Worm (Caenorhabditis elegans): ENCODE results near the gene arx-6.
A peak's percentile ranks its signal among the peaks of the same experiment; 100 is the strongest.

The arx-6 gene

DNA sequence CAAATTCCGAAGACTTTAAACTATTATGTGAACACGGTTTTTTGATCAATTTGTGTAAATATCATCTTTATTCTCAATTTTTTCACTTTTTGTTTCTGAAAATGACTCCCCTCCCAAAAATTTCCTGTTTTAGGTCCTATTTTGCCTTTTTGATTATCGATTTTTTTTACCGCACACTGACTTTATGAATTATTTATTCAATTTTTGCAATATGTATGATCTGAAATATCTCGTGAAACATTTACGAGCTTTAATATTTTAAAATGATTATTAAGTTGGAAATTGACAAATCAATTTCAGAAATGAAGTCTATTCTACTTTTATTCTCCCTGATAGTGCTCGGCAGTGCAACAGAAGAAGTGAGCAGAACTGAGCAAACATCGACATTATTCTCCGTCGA is 987 bp downstream of the arx-6 start, which contains the start of gene C35D10.1:
TSS of gene C35D10.1 (plus strand) at position 301 of the 400 bp plus-strand sequence.
- TF ChIP-seq nhr-84 (tag; optimal IDR thresholded peaks at IDR 0.05) (no peak), hpl-2 (GFP tag; optimal IDR thresholded peaks at IDR 0.05) (no peak), ceh-90 (tag; optimal IDR thresholded peaks at IDR 0.05) (no peak), C04F5.9 (tag; optimal IDR thresholded peaks at IDR 0.05) (no peak), ama-1 (optimal IDR thresholded peaks at IDR 0.05) (no peak), dpl-1 (GFP tag; optimal IDR thresholded peaks at IDR 0.05) (no peak), ces-1 (GFP tag; optimal IDR thresholded peaks at IDR 0.05) (no peak), efl-1 (optimal IDR thresholded peaks at IDR 0.05) (no peak), efl-1 (GFP tag; optimal IDR thresholded peaks at IDR 0.05 in 1 of 2) (peak in 1 of 2 experiments; percentile 74)

- TF ChIP-seq efl-1 (optimal IDR thresholded peaks at IDR 0.05): no peak
- peak in 1 of 2 experiments; percentile 70 for TF ChIP-seq efl-1 (GFP tag; optimal IDR thresholded peaks at IDR 0.05 in 1 of 2)
- TF ChIP-seq unc-62 (GFP tag; optimal IDR thresholded peaks at IDR 0.05): no peak
- peak; percentile 55 for TF ChIP-seq elt-2 (tag; optimal IDR thresholded peaks at IDR 0.05)
- TF ChIP-seq dsc-1 (tag; optimal IDR thresholded peaks at IDR 0.05): no peak
- no peak for TF ChIP-seq lin-35 (GFP tag; optimal IDR thresholded peaks at IDR 0.05)
Measured at ce11 chrIII:4881955-4882354, 3.5 kb downstream of the arx-6 start.

ce11 chrIII:4883429-4883828 is 5.0 kb downstream of the arx-6 start, which contains the start of gene clec-5:
Gene clec-5, minus strand, starts transcription at chrIII:4883606.
- TF ChIP-seq aha-1 (tag; optimal IDR thresholded peaks at IDR 0.05) (no peak), lin-13 (GFP tag; optimal IDR thresholded peaks at IDR 0.05) (no peak), elt-2 (tag; optimal IDR thresholded peaks at IDR 0.05) (peak; percentile 40), alr-1 (tag; optimal IDR thresholded peaks at IDR 0.05; ENCODE audit: borderline replicate concordance) (no peak), dpl-1 (GFP tag; optimal IDR thresholded peaks at IDR 0.05) (no peak), F16B12.6 (tag; optimal IDR thresholded peaks at IDR 0.05) (no peak), lin-39 (tag; optimal IDR thresholded peaks at IDR 0.05) (no peak), swsn-7 (tag; optimal IDR thresholded peaks at IDR 0.05) (no peak), dsc-1 (tag; optimal IDR thresholded peaks at IDR 0.05) (no peak), jun-1 (tag; optimal IDR thresholded peaks at IDR 0.05) (peak; percentile 29), nhr-28 (tag; optimal IDR thresholded peaks at IDR 0.05) (no peak), snpc-4 (tag; optimal IDR thresholded peaks at IDR 0.05) (no peak), ama-1 (optimal IDR thresholded peaks at IDR 0.05) (no peak), unc-30 (tag; optimal IDR thresholded peaks at IDR 0.05) (no peak)

DNA sequence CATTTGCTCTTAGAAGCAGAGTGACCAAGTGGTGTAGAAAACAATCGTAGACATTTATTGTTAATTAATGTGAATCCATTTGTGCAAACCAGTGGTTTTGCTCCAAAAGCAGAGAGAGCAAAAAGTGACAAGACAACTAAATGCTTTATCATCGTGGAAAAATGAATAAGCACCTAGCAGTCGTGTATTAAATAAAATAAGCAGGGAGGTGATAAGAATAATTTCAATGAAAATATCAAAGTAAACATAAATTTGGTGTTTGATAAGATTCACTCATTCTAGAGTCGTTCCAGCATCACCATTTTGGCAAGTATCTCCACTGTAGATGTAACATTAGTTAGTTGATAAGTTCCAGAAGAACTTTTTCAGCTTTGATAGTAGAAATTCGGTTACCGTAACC is 8.8 kb downstream of the arx-6 start, which contains the start of gene clec-6:
TSS of gene clec-6 (minus strand) at position 154 of the 400 bp plus-strand sequence.
- peak; percentile 51 for TF ChIP-seq elt-2 (tag; optimal IDR thresholded peaks at IDR 0.05)
- no peak for TF ChIP-seq C04F5.9 (tag; optimal IDR thresholded peaks at IDR 0.05)

DNA sequence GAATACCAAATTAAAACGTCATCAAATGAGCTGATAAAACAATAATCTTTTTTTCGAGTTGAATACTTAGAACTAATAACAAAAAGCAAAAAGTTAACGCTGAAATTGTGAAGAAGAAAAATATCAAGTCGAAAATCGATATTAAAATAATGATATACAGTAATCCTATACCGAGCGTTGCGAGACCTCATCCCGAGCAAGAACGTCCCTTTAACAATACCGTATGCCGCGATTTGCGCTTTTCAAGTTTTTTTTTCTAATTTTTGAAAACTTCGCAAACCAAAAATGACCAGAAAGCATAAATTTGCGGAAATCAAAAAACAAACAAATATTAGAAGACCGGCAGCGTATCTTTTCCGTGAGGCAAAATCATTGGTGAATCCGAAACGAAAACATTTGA is 12.5 kb downstream of the arx-6 start, which contains the start of gene F26F4.5:
TSS of gene F26F4.5 (minus strand) at position 256 of the 400 bp plus-strand sequence.
- no peak for TF ChIP-seq ama-1 (optimal IDR thresholded peaks at IDR 0.05)
- no peak for TF ChIP-seq mef-2 (tag; optimal IDR thresholded peaks at IDR 0.05)
- no peak for TF ChIP-seq fkh-8 (tag; optimal IDR thresholded peaks at IDR 0.05)
- no peak for TF ChIP-seq efl-3 (GFP tag; optimal IDR thresholded peaks at IDR 0.05)

- TF ChIP-seq aly-2 (tag; optimal IDR thresholded peaks at IDR 0.05): peak; percentile 18
- TF ChIP-seq nhr-11 (tag; optimal IDR thresholded peaks at IDR 0.05): no peak
- TF ChIP-seq lin-35 (GFP tag; optimal IDR thresholded peaks at IDR 0.05): peak in 1 of 2 experiments; percentile 15
Measured at ce11 chrIII:4893540-4893939, 15.1 kb downstream of the arx-6 start, which contains the start of gene F26F4.6. Gene F26F4.6, minus strand, starts transcription at chrIII:4893640.

- no peak for TF ChIP-seq xbp-1 (tag; optimal IDR thresholded peaks at IDR 0.05)
- no peak for TF ChIP-seq nhr-76 (tag; optimal IDR thresholded peaks at IDR 0.05)
- TF ChIP-seq lir-3 (tag; optimal IDR thresholded peaks at IDR 0.05; ENCODE audit: poor library complexity): no peak
- TF ChIP-seq efl-1 (optimal IDR thresholded peaks at IDR 0.05): no peak
- TF ChIP-seq efl-1 (GFP tag; optimal IDR thresholded peaks at IDR 0.05 in 1 of 2): peak in 1 of 2 experiments; percentile 83
- peak; percentile 33 for TF ChIP-seq aly-2 (tag; optimal IDR thresholded peaks at IDR 0.05)
Measured at ce11 chrIII:4895313-4895712, 16.9 kb downstream of the arx-6 start.

Measured in whole organism, L1 larva.